Fruit fly (Drosophila melanogaster) whole organism, pupa: Measurements from ENCODE around the gene Irk3.

Source experiments
- CG15710 ChIP-seq: fragments of 200-800 bp; sonication (Bioruptor generic); optimal IDR thresholded peaks from 2 replicates; lab custom pipeline; 2018; ENCODE audit warnings: missing biosample characterization, mild to moderate bottlenecking, missing genetic modification characterization, moderate library complexity
- CG32121 ChIP-seq: fragments of 200-800 bp; sonication (Bioruptor generic); IDR thresholded peaks from 2 replicates; pipeline ENCODE4 v1.3.6; 2022; ENCODE audit warnings: missing biosample characterization, missing genetic modification characterization
- CG34367 ChIP-seq: fragments of 200-800 bp; sonication (Bioruptor generic); optimal IDR thresholded peaks from 2 replicates; lab custom pipeline; 2018; ENCODE audit warnings: missing biosample characterization, mild to moderate bottlenecking, missing genetic modification characterization
- CG8159 ChIP-seq: fragments of 200-800 bp; sonication (Bioruptor generic); optimal IDR thresholded peaks from 3 replicates; lab custom pipeline; 2018; ENCODE audit warnings: missing biosample characterization, mild to moderate bottlenecking, missing genetic modification characterization, moderate library complexity
- CG8301 ChIP-seq: fragments of 200-800 bp; sonication (Bioruptor generic); optimal IDR thresholded peaks from 2 replicates; lab custom pipeline; 2018; ENCODE audit warnings: missing biosample characterization, mild to moderate bottlenecking, missing genetic modification characterization
- Pif1A ChIP-seq: fragments of 200-800 bp; sonication (Bioruptor generic); optimal IDR thresholded peaks from 3 replicates; lab custom pipeline; 2016; ENCODE audit warnings: missing biosample characterization, missing genetic modification characterization
- fd96Ca ChIP-seq: fragments of 200-800 bp; sonication (Bioruptor generic); IDR thresholded peaks from 3 replicates; pipeline ENCODE4 v1.3.6; 2022; ENCODE audit warnings: missing biosample characterization, missing genetic modification characterization
- gl ChIP-seq: fragments of 200-800 bp; sonication (Bioruptor generic); optimal IDR thresholded peaks from 2 replicates; lab custom pipeline; 2018; ENCODE audit warnings: missing biosample characterization, mild to moderate bottlenecking, missing genetic modification characterization
- rn ChIP-seq: fragments of 200-800 bp; sonication (Bioruptor generic); IDR thresholded peaks from 2 replicates; pipeline ENCODE4 v1.3.6; 2022; ENCODE audit warnings: missing biosample characterization, missing genetic modification characterization

dm6 chr2L:18742710-18743109, 29.2 kb upstream of the Irk3 start:
- TF ChIP-seq CG15710 (tag; lab: Kevin White, UChicago) = no peak
- peak; percentile 24; the same call in 1 of the 2 replicates for TF ChIP-seq CG32121
- no peak for TF ChIP-seq rn
- TF ChIP-seq Pif1A (GFP tag; lab: Kevin White, UChicago) = no peak
- TF ChIP-seq CG8159 = no peak
- TF ChIP-seq gl (tag; lab: Kevin White, UChicago) = no peak
- TF ChIP-seq CG34367 = no peak
- TF ChIP-seq fd96Ca (GFP tag; lab: Robert Waterston, UW) = no peak
- TF ChIP-seq CG8301 (tag; lab: Kevin White, UChicago) = no peak
